Fruit fly (Drosophila melanogaster) whole organism, prepupa: ENCODE data around the gene Cyp311a1.

Source experiments
- CG10669 ChIP-seq: fragments of 200-800 bp; sonication (Bioruptor generic); optimal IDR thresholded peaks from 3 replicates; lab custom pipeline; 2018; ENCODE audit warnings: missing biosample characterization, mild to moderate bottlenecking, missing genetic modification characterization, moderate library complexity
- CG11762 ChIP-seq: fragments of 200-800 bp; sonication (Bioruptor generic); optimal IDR thresholded peaks from 3 replicates; lab custom pipeline; 2016; ENCODE audit warnings: missing biosample characterization, missing genetic modification characterization; ENCODE audit not compliant: insufficient read depth
- CG11902 ChIP-seq: fragments of 200-800 bp; sonication (Bioruptor generic); optimal IDR thresholded peaks from 3 replicates; lab custom pipeline; 2016; ENCODE audit warnings: missing biosample characterization, missing genetic modification characterization
- CG15336 ChIP-seq: fragments of 200-800 bp; sonication (Bioruptor generic); IDR thresholded peaks from 2 replicates; pipeline ENCODE4 v1.3.6; 2022; ENCODE audit warnings: missing biosample characterization, missing genetic modification characterization
- CG1621 ChIP-seq: fragments of 200-800 bp; sonication (Bioruptor generic); optimal IDR thresholded peaks from 3 replicates; lab custom pipeline; 2018; ENCODE audit warnings: missing biosample characterization, mild to moderate bottlenecking, missing genetic modification characterization
- CG16779 ChIP-seq: fragments of 200-800 bp; sonication (Bioruptor generic); optimal IDR thresholded peaks from 3 replicates; lab custom pipeline; 2017; ENCODE audit warnings: missing biosample characterization, mild to moderate bottlenecking, missing genetic modification characterization
- CG3032 ChIP-seq: fragments of 200-800 bp; optimal IDR thresholded peaks from 2 replicates; lab custom pipeline; 2019; ENCODE audit warnings: missing biosample characterization, mild to moderate bottlenecking, missing genetic modification characterization, moderate library complexity
- CG32006 ChIP-seq: fragments of 200-800 bp; sonication (Bioruptor generic); optimal IDR thresholded peaks from 3 replicates; lab custom pipeline; 2017; ENCODE audit warnings: missing biosample characterization, mild to moderate bottlenecking, missing genetic modification characterization
- CG3919 ChIP-seq: fragments of 200-800 bp; sonication (Bioruptor generic); optimal IDR thresholded peaks from 3 replicates; lab custom pipeline; 2016; ENCODE audit warnings: missing biosample characterization, missing genetic modification characterization
- CG4318 ChIP-seq: fragments of 200-800 bp; sonication (Bioruptor generic); optimal IDR thresholded peaks from 3 replicates; lab custom pipeline; 2017; ENCODE audit warnings: missing biosample characterization, mild to moderate bottlenecking, missing genetic modification characterization
- CG6163 ChIP-seq: fragments of 200-800 bp; sonication (Bioruptor generic); IDR thresholded peaks from 3 replicates; pipeline ENCODE4 v1.3.6; 2022; ENCODE audit warnings: missing biosample characterization, missing genetic modification characterization
- CG6276 ChIP-seq: fragments of 200-800 bp; sonication (Bioruptor generic); optimal IDR thresholded peaks from 2 replicates; lab custom pipeline; 2017; ENCODE audit warnings: missing biosample characterization, mild to moderate bottlenecking, missing genetic modification characterization
- CG6792 ChIP-seq: fragments of 200-800 bp; sonication (Bioruptor generic); optimal IDR thresholded peaks from 3 replicates; lab custom pipeline; 2016; ENCODE audit warnings: missing biosample characterization, missing genetic modification characterization
- CG6808 ChIP-seq: fragments of 200-800 bp; sonication (Bioruptor generic); optimal IDR thresholded peaks from 3 replicates; lab custom pipeline; 2017; ENCODE audit warnings: missing biosample characterization, missing genetic modification characterization, mild to moderate bottlenecking, moderate library complexity, missing genetic modification reagents
- CG7368 ChIP-seq: fragments of 200-800 bp; sonication (Bioruptor generic); optimal IDR thresholded peaks from 3 replicates; lab custom pipeline; 2016; ENCODE audit warnings: missing biosample characterization, missing genetic modification characterization
- CG8632 ChIP-seq: fragments of 200-800 bp; sonication (Bioruptor generic); optimal IDR thresholded peaks from 3 replicates; lab custom pipeline; 2016; ENCODE audit warnings: missing biosample characterization, missing genetic modification characterization
- Eip75B ChIP-seq: fragments of 200-800 bp; sonication (Bioruptor generic); optimal IDR thresholded peaks from 3 replicates; lab custom pipeline; 2016; ENCODE audit warnings: missing biosample characterization, missing genetic modification characterization
- Eip78C ChIP-seq: fragments of 200-800 bp; sonication (Bioruptor generic); peaks from one replicate; lab custom pipeline; 2016; ENCODE audit warnings: missing biosample characterization, missing genetic modification characterization
- Ets21C ChIP-seq: fragments of 200-800 bp; sonication (Bioruptor generic); optimal IDR thresholded peaks from 3 replicates; lab custom pipeline; 2016; ENCODE audit warnings: missing biosample characterization, missing genetic modification characterization
- Gug ChIP-seq: fragments of 200-800 bp; sonication (Bioruptor generic); IDR thresholded peaks from 2 replicates; pipeline ENCODE4 v1.3.6; 2022; ENCODE audit warnings: missing biosample characterization, missing genetic modification characterization
- Lpt ChIP-seq: fragments of 200-800 bp; sonication (Bioruptor generic); optimal IDR thresholded peaks from 3 replicates; lab custom pipeline; 2016; ENCODE audit warnings: missing biosample characterization, missing genetic modification characterization
- Smox ChIP-seq: fragments of 200-800 bp; sonication (Bioruptor generic); optimal IDR thresholded peaks from 3 replicates; lab custom pipeline; 2016; ENCODE audit warnings: missing biosample characterization, missing genetic modification characterization
- Sox102F ChIP-seq: fragments of 200-800 bp; sonication (Bioruptor generic); optimal IDR thresholded peaks from 2 replicates; lab custom pipeline; 2016; ENCODE audit warnings: missing biosample characterization, mild to moderate bottlenecking, missing genetic modification characterization
- Sox14 ChIP-seq: fragments of 200-800 bp; sonication (Bioruptor generic); optimal IDR thresholded peaks from 3 replicates; lab custom pipeline; 2016; ENCODE audit warnings: missing biosample characterization, missing genetic modification characterization
- Sox15 ChIP-seq: fragments of 200-800 bp; sonication (Bioruptor generic); optimal IDR thresholded peaks from 3 replicates; lab custom pipeline; 2016; ENCODE audit warnings: missing biosample characterization, missing genetic modification characterization
- acj6 ChIP-seq: fragments of 200-800 bp; sonication (Bioruptor generic); optimal IDR thresholded peaks from 3 replicates; lab custom pipeline; 2016; ENCODE audit warnings: missing biosample characterization, missing genetic modification characterization
- dac ChIP-seq: fragments of 200-800 bp; sonication (Bioruptor generic); optimal IDR thresholded peaks from 2 replicates; lab custom pipeline; 2017; ENCODE audit warnings: missing biosample characterization, mild to moderate bottlenecking, missing genetic modification characterization
- dsx ChIP-seq: fragments of 200-800 bp; optimal IDR thresholded peaks from 3 replicates; lab custom pipeline; 2019; ENCODE audit warnings: missing biosample characterization, mild to moderate bottlenecking, missing genetic modification characterization, moderate library complexity; ENCODE audit not compliant: poor library complexity, severe bottlenecking
- fd59A ChIP-seq: fragments of 200-800 bp; sonication (Bioruptor generic); optimal IDR thresholded peaks from 2 replicates; lab custom pipeline; 2017; ENCODE audit warnings: missing biosample characterization, mild to moderate bottlenecking, missing genetic modification characterization, missing genetic modification reagents
- fd85E ChIP-seq: fragments of 200-800 bp; sonication (Bioruptor generic); optimal IDR thresholded peaks from 3 replicates; lab custom pipeline; 2016; ENCODE audit warnings: missing biosample characterization, missing genetic modification characterization
- fkh ChIP-seq: fragments of 200-800 bp; sonication (Bioruptor generic); optimal IDR thresholded peaks from 3 replicates; lab custom pipeline; 2017; ENCODE audit warnings: missing biosample characterization, mild to moderate bottlenecking, missing genetic modification characterization, moderate library complexity
- lz ChIP-seq: fragments of 200-800 bp; sonication (Bioruptor generic); optimal IDR thresholded peaks from 3 replicates; lab custom pipeline; 2016; ENCODE audit warnings: missing biosample characterization, missing genetic modification characterization
- net ChIP-seq: fragments of 200-800 bp; sonication (Bioruptor generic); optimal IDR thresholded peaks from 3 replicates; lab custom pipeline; 2016; ENCODE audit warnings: missing biosample characterization, missing genetic modification characterization
- spab ChIP-seq: fragments of 200-800 bp; sonication (Bioruptor generic); optimal IDR thresholded peaks from 2 replicates; lab custom pipeline; 2017; ENCODE audit warnings: missing biosample characterization, mild to moderate bottlenecking, missing genetic modification characterization, missing genetic modification reagents
- ss ChIP-seq, 2 experiments: fragments of 200-800 bp; sonication (Bioruptor generic); optimal IDR thresholded peaks; 2 replicates in 1 of 2; 3 replicates in 1 of 2; lab custom pipeline; 2017 to 2018; ENCODE audit warnings: mild to moderate bottlenecking in 2 of 2, missing biosample characterization in 2 of 2, missing genetic modification characterization in 2 of 2, moderate library complexity in 1 of 2
- svp ChIP-seq: fragments of 200-800 bp; sonication (Bioruptor generic); peaks from one replicate; lab custom pipeline; 2016; ENCODE audit warnings: missing biosample characterization, missing genetic modification characterization
- topi ChIP-seq: fragments of 200-800 bp; sonication (Bioruptor generic); optimal IDR thresholded peaks from 3 replicates; lab custom pipeline; 2016; ENCODE audit warnings: missing biosample characterization, missing genetic modification characterization
- vri ChIP-seq: fragments of 200-800 bp; sonication (Bioruptor generic); optimal IDR thresholded peaks from 3 replicates; lab custom pipeline; 2016; ENCODE audit warnings: missing biosample characterization, mild to moderate bottlenecking, missing genetic modification characterization

Cyp311a1 gene

DNA sequence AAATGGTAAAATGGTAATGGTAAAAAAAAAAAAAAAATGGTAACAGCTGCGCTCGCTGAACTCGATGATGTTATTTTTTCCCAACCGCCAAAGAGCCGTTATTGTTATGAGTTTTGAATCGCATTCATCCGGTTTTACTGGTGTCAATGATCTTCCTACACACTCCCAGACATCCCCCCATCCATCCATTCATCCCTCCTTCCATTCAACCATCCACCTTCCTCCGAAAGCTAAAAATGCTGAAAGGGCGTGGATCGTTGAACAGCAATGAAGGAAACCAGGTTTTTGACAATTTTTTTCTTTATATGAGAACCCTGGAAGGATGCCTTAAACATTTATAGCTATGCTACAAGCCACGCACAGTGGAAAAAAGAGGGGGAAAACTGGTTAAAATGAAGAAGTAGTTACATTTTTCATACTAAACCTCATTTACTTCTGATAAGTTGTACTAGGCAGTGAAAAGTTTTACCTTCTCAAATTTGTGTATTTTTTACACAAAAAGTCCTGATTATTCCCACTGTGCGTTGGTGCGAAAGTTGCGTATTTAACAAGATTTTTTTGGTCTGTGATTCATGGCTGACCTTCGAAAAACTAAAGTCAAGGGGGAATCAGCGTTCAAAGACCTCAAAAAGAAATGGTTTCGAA, 31.2 kb downstream of the Cyp311a1 start (continued):
- TF ChIP-seq Eip75B (GFP tag; lab: Kevin White, UChicago) (peak; percentile 53), spab (GFP tag; lab: Kevin White, UChicago) (peak; percentile 49), CG3919 (GFP tag; lab: Kevin White, UChicago) (peak; percentile 64), vri (GFP tag; lab: Kevin White, UChicago) (peak; percentile 25), dsx (GFP tag; lab: Kevin White, UChicago) (peak; percentile 56), Sox102F (GFP tag; lab: Kevin White, UChicago) (peak; percentile 65), svp (GFP tag; lab: Kevin White, UChicago) (peak; percentile 71), CG7368 (GFP tag; lab: Kevin White, UChicago) (peak; percentile 58), CG8632 (GFP tag; lab: Kevin White, UChicago) (peak; percentile 65), Sox15 (GFP tag; lab: Kevin White, UChicago) (peak; percentile 41), fkh (GFP tag; lab: Kevin White, UChicago) (no peak), CG16779 (tag; lab: Kevin White, UChicago) (no peak), dac (no peak), Eip78C (GFP tag; lab: Kevin White, UChicago) (peak; percentile 92), CG15336 (GFP tag; lab: Robert Waterston, UW) (peak; percentile 46), topi (GFP tag; lab: Kevin White, UChicago) (peak; percentile 64), Sox14 (peak; percentile 45), CG1621 (peak; percentile 45), CG11762 (GFP tag; lab: Kevin White, UChicago) (peak; percentile 55), fd85E (GFP tag; lab: Kevin White, UChicago) (no peak), Gug (GFP tag; lab: Robert Waterston, UW) (no peak), lz (GFP tag; lab: Kevin White, UChicago) (peak; percentile 44), CG11902 (GFP tag; lab: Kevin White, UChicago) (peak; percentile 25), fd59A (peak; percentile 48), CG6163 (GFP tag; lab: Robert Waterston, UW) (peak; percentile 69; the same call in 2 of the 3 replicates), CG10669 (GFP tag; lab: Kevin White, UChicago) (peak; percentile 57), Smox (GFP tag; lab: Kevin White, UChicago) (peak; percentile 44), ss (GFP tag; optimal IDR thresholded peaks at IDR 0.05; lab: Kevin White, UChicago) (peak; percentile 3 to 74), CG4318 (GFP tag; lab: Kevin White, UChicago) (peak; percentile 29), acj6 (peak; percentile 60), net (GFP tag; lab: Kevin White, UChicago) (peak; percentile 65)

DNA sequence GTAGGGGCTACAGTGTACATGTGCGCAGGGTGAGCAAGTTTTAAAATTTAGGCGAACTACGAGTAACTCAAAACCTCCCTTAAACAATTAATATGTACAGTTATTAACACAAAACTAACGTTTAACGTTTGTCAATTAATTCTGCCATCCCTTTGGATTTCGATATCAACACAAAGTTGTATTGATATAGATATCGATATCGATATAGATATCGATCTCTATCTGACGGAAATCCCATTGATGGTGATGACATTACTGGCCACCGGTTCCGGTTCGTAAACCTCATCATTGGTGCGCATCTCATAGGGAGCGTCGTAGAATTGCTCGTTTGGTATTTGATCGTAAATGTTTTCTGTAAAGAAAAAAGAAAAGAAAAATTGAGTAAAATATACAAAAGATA, 38.0 kb downstream of the Cyp311a1 start:
- TF ChIP-seq CG6808 (GFP tag; lab: Kevin White, UChicago) (no peak), spab (GFP tag; lab: Kevin White, UChicago) (no peak), dsx (GFP tag; lab: Kevin White, UChicago) (no peak), Ets21C (GFP tag; lab: Kevin White, UChicago) (no peak), lz (GFP tag; lab: Kevin White, UChicago) (no peak), net (GFP tag; lab: Kevin White, UChicago) (no peak), Lpt (GFP tag; lab: Kevin White, UChicago) (no peak), CG6792 (GFP tag; lab: Kevin White, UChicago) (no peak), CG3032 (tag; lab: Kevin White, UChicago) (no peak), CG6276 (no peak), CG32006 (GFP tag; lab: Kevin White, UChicago) (no peak), acj6 (no peak)
